Fruit fly (Drosophila melanogaster) whole organism, prepupa: ENCODE measurements around the gene Btk.

Experiments used
- Blimp-1 ChIP-seq: fragments of 200-800 bp; sonication (Bioruptor generic); optimal IDR thresholded peaks from 3 replicates; lab custom pipeline; 2017; ENCODE audit warnings: missing biosample characterization, missing genetic modification characterization, mild to moderate bottlenecking, moderate library complexity, missing genetic modification reagents
- CG10669 ChIP-seq: fragments of 200-800 bp; sonication (Bioruptor generic); optimal IDR thresholded peaks from 3 replicates; lab custom pipeline; 2018; ENCODE audit warnings: missing biosample characterization, mild to moderate bottlenecking, missing genetic modification characterization, moderate library complexity
- CG11294 ChIP-seq: fragments of 200-800 bp; sonication (Bioruptor generic); IDR thresholded peaks from 2 replicates; pipeline ENCODE4 v1.3.6; 2022; ENCODE audit warnings: missing biosample characterization, missing genetic modification characterization
- CG11762 ChIP-seq: fragments of 200-800 bp; sonication (Bioruptor generic); optimal IDR thresholded peaks from 3 replicates; lab custom pipeline; 2016; ENCODE audit warnings: missing biosample characterization, missing genetic modification characterization; ENCODE audit not compliant: insufficient read depth
- CG15336 ChIP-seq: fragments of 200-800 bp; sonication (Bioruptor generic); IDR thresholded peaks from 2 replicates; pipeline ENCODE4 v1.3.6; 2022; ENCODE audit warnings: missing biosample characterization, missing genetic modification characterization
- CG1621 ChIP-seq: fragments of 200-800 bp; sonication (Bioruptor generic); optimal IDR thresholded peaks from 3 replicates; lab custom pipeline; 2018; ENCODE audit warnings: missing biosample characterization, mild to moderate bottlenecking, missing genetic modification characterization
- CG16779 ChIP-seq: fragments of 200-800 bp; sonication (Bioruptor generic); optimal IDR thresholded peaks from 3 replicates; lab custom pipeline; 2017; ENCODE audit warnings: missing biosample characterization, mild to moderate bottlenecking, missing genetic modification characterization
- CG31627 ChIP-seq: fragments of 200-800 bp; sonication (Bioruptor generic); optimal IDR thresholded peaks from 3 replicates; lab custom pipeline; 2016; ENCODE audit warnings: missing biosample characterization, missing genetic modification characterization
- CG32006 ChIP-seq: fragments of 200-800 bp; sonication (Bioruptor generic); optimal IDR thresholded peaks from 3 replicates; lab custom pipeline; 2017; ENCODE audit warnings: missing biosample characterization, mild to moderate bottlenecking, missing genetic modification characterization
- CG34406 ChIP-seq: fragments of 200-800 bp; sonication (Bioruptor generic); optimal IDR thresholded peaks from 3 replicates; lab custom pipeline; 2016; ENCODE audit warnings: missing biosample characterization, missing genetic modification characterization
- CG3919 ChIP-seq: fragments of 200-800 bp; sonication (Bioruptor generic); optimal IDR thresholded peaks from 3 replicates; lab custom pipeline; 2016; ENCODE audit warnings: missing biosample characterization, missing genetic modification characterization
- CG4318 ChIP-seq: fragments of 200-800 bp; sonication (Bioruptor generic); optimal IDR thresholded peaks from 3 replicates; lab custom pipeline; 2017; ENCODE audit warnings: missing biosample characterization, mild to moderate bottlenecking, missing genetic modification characterization
- CG6163 ChIP-seq: fragments of 200-800 bp; sonication (Bioruptor generic); IDR thresholded peaks from 3 replicates; pipeline ENCODE4 v1.3.6; 2022; ENCODE audit warnings: missing biosample characterization, missing genetic modification characterization
- CG6276 ChIP-seq: fragments of 200-800 bp; sonication (Bioruptor generic); optimal IDR thresholded peaks from 2 replicates; lab custom pipeline; 2017; ENCODE audit warnings: missing biosample characterization, mild to moderate bottlenecking, missing genetic modification characterization
- CG6792 ChIP-seq: fragments of 200-800 bp; sonication (Bioruptor generic); optimal IDR thresholded peaks from 3 replicates; lab custom pipeline; 2016; ENCODE audit warnings: missing biosample characterization, missing genetic modification characterization
- CG6808 ChIP-seq: fragments of 200-800 bp; sonication (Bioruptor generic); optimal IDR thresholded peaks from 3 replicates; lab custom pipeline; 2017; ENCODE audit warnings: missing biosample characterization, missing genetic modification characterization, mild to moderate bottlenecking, moderate library complexity, missing genetic modification reagents
- CG6854 ChIP-seq: fragments of 200-800 bp; sonication (Bioruptor generic); optimal IDR thresholded peaks from 2 replicates; lab custom pipeline; 2017; ENCODE audit warnings: missing biosample characterization, mild to moderate bottlenecking, missing genetic modification characterization
- CG8119 ChIP-seq: fragments of 200-800 bp; sonication (Bioruptor generic); IDR thresholded peaks from 3 replicates; pipeline ENCODE4 v1.3.6; 2022; ENCODE audit warnings: missing biosample characterization, missing genetic modification characterization
- CG8319 ChIP-seq: fragments of 200-800 bp; sonication (Bioruptor generic); optimal IDR thresholded peaks from 3 replicates; lab custom pipeline; 2016; ENCODE audit warnings: missing biosample characterization, missing genetic modification characterization
- CG8632 ChIP-seq: fragments of 200-800 bp; sonication (Bioruptor generic); optimal IDR thresholded peaks from 3 replicates; lab custom pipeline; 2016; ENCODE audit warnings: missing biosample characterization, missing genetic modification characterization
- CG9139 ChIP-seq: fragments of 200-800 bp; sonication (Bioruptor generic); optimal IDR thresholded peaks from 3 replicates; lab custom pipeline; 2017; ENCODE audit warnings: missing biosample characterization, mild to moderate bottlenecking, missing genetic modification characterization
- Eip75B ChIP-seq: fragments of 200-800 bp; sonication (Bioruptor generic); optimal IDR thresholded peaks from 3 replicates; lab custom pipeline; 2016; ENCODE audit warnings: missing biosample characterization, missing genetic modification characterization
- Eip78C ChIP-seq: fragments of 200-800 bp; sonication (Bioruptor generic); peaks from one replicate; lab custom pipeline; 2016; ENCODE audit warnings: missing biosample characterization, missing genetic modification characterization
- Hr38 ChIP-seq: sonication (Bioruptor generic); optimal IDR thresholded peaks from 2 replicates; lab custom pipeline; 2016; ENCODE audit warnings: missing biosample characterization, missing genetic modification characterization
- Hr39 ChIP-seq: fragments of 200-800 bp; sonication (Bioruptor generic); optimal IDR thresholded peaks from 2 replicates; lab custom pipeline; 2016; ENCODE audit warnings: missing biosample characterization, missing genetic modification characterization
- Lpt ChIP-seq: fragments of 200-800 bp; sonication (Bioruptor generic); optimal IDR thresholded peaks from 3 replicates; lab custom pipeline; 2016; ENCODE audit warnings: missing biosample characterization, missing genetic modification characterization
- Met ChIP-seq: fragments of 200-800 bp; sonication (Bioruptor generic); optimal IDR thresholded peaks from 3 replicates; lab custom pipeline; 2016; ENCODE audit warnings: missing biosample characterization, missing genetic modification characterization
- OdsH ChIP-seq: fragments of 200-800 bp; sonication (Bioruptor generic); optimal IDR thresholded peaks from 3 replicates; lab custom pipeline; 2016; ENCODE audit warnings: missing biosample characterization, missing genetic modification characterization
- Smox ChIP-seq: fragments of 200-800 bp; sonication (Bioruptor generic); optimal IDR thresholded peaks from 3 replicates; lab custom pipeline; 2016; ENCODE audit warnings: missing biosample characterization, missing genetic modification characterization
- Sox14 ChIP-seq: fragments of 200-800 bp; sonication (Bioruptor generic); optimal IDR thresholded peaks from 3 replicates; lab custom pipeline; 2016; ENCODE audit warnings: missing biosample characterization, missing genetic modification characterization
- achi ChIP-seq: fragments of 200-800 bp; sonication (Bioruptor generic); optimal IDR thresholded peaks from 3 replicates; lab custom pipeline; 2016; ENCODE audit warnings: missing biosample characterization, missing genetic modification characterization
- acj6 ChIP-seq: fragments of 200-800 bp; sonication (Bioruptor generic); optimal IDR thresholded peaks from 3 replicates; lab custom pipeline; 2016; ENCODE audit warnings: missing biosample characterization, missing genetic modification characterization
- cyc ChIP-seq: fragments of 200-800 bp; sonication (Bioruptor generic); optimal IDR thresholded peaks from 3 replicates; lab custom pipeline; 2016; ENCODE audit warnings: missing biosample characterization, missing genetic modification characterization
- dac ChIP-seq: fragments of 200-800 bp; sonication (Bioruptor generic); optimal IDR thresholded peaks from 2 replicates; lab custom pipeline; 2017; ENCODE audit warnings: missing biosample characterization, mild to moderate bottlenecking, missing genetic modification characterization
- dsx ChIP-seq: fragments of 200-800 bp; optimal IDR thresholded peaks from 3 replicates; lab custom pipeline; 2019; ENCODE audit warnings: missing biosample characterization, mild to moderate bottlenecking, missing genetic modification characterization, moderate library complexity; ENCODE audit not compliant: poor library complexity, severe bottlenecking
- eg ChIP-seq: fragments of 200-800 bp; sonication (Bioruptor generic); IDR thresholded peaks from 3 replicates; pipeline ENCODE4 v1.3.6; 2022; ENCODE audit warnings: missing biosample characterization, missing genetic modification characterization
- esn ChIP-seq: fragments of 200-800 bp; sonication (Bioruptor generic); optimal IDR thresholded peaks from 2 replicates; lab custom pipeline; 2016; ENCODE audit warnings: missing biosample characterization, mild to moderate bottlenecking, missing genetic modification characterization, moderate library complexity
- fd59A ChIP-seq: fragments of 200-800 bp; sonication (Bioruptor generic); optimal IDR thresholded peaks from 2 replicates; lab custom pipeline; 2017; ENCODE audit warnings: missing biosample characterization, mild to moderate bottlenecking, missing genetic modification characterization, missing genetic modification reagents
- fd85E ChIP-seq: fragments of 200-800 bp; sonication (Bioruptor generic); optimal IDR thresholded peaks from 3 replicates; lab custom pipeline; 2016; ENCODE audit warnings: missing biosample characterization, missing genetic modification characterization
- lz ChIP-seq: fragments of 200-800 bp; sonication (Bioruptor generic); optimal IDR thresholded peaks from 3 replicates; lab custom pipeline; 2016; ENCODE audit warnings: missing biosample characterization, missing genetic modification characterization
- salr ChIP-seq, 2 experiments: fragments of 200-800 bp; sonication (Bioruptor generic); optimal IDR thresholded peaks; 3 replicates each; lab custom pipeline; 2016 to 2018; ENCODE audit warnings: missing biosample characterization in 2 of 2, missing genetic modification characterization in 2 of 2, mild to moderate bottlenecking in 1 of 2
- spab ChIP-seq: fragments of 200-800 bp; sonication (Bioruptor generic); optimal IDR thresholded peaks from 2 replicates; lab custom pipeline; 2017; ENCODE audit warnings: missing biosample characterization, mild to moderate bottlenecking, missing genetic modification characterization, missing genetic modification reagents
- ss ChIP-seq, 2 experiments: fragments of 200-800 bp; sonication (Bioruptor generic); optimal IDR thresholded peaks; 2 replicates in 1 of 2; 3 replicates in 1 of 2; lab custom pipeline; 2017 to 2018; ENCODE audit warnings: mild to moderate bottlenecking in 2 of 2, missing biosample characterization in 2 of 2, missing genetic modification characterization in 2 of 2, moderate library complexity in 1 of 2
- svp ChIP-seq: fragments of 200-800 bp; sonication (Bioruptor generic); peaks from one replicate; lab custom pipeline; 2016; ENCODE audit warnings: missing biosample characterization, missing genetic modification characterization
- topi ChIP-seq: fragments of 200-800 bp; sonication (Bioruptor generic); optimal IDR thresholded peaks from 3 replicates; lab custom pipeline; 2016; ENCODE audit warnings: missing biosample characterization, missing genetic modification characterization
- vri ChIP-seq: fragments of 200-800 bp; sonication (Bioruptor generic); optimal IDR thresholded peaks from 3 replicates; lab custom pipeline; 2016; ENCODE audit warnings: missing biosample characterization, mild to moderate bottlenecking, missing genetic modification characterization

Gene Btk

DNA sequence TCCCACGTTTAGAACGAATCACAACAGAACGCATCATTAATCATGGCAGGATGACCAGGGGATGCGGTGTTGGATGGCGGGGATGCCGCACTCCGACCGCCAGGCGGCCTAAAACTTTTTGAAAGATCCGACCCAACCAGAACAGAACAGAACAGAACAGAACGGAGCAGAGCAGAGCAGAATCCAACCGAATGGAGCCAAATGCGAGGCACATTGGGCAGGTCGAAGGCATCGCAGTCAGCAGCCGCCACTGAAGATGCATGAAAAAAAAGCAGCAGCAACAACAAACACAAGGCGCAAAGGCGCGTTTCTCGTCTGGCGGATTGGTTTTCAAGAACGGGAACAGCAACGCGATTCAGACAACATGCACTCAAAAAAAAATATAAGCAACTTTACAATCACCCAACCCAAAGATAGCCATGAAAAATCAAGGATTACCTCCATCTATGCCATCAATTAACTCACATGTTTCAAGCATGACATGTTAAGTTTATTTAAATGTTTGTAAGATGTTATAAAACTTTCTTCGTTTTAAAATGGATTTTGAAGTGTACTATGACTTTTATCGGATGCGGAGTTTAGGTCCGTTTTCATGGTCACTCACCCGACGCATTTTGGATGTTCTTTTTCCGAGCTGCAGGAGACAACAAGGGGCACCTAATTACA is 21.3 kb downstream of the Btk start (continued):
- TF ChIP-seq Lpt (GFP tag; lab: Kevin White, UChicago) (peak; percentile 75), CG15336 (GFP tag; lab: Robert Waterston, UW) (peak; percentile 77), dac (GFP tag; lab: Kevin White, UChicago) (peak; percentile 40), CG31627 (peak; percentile 95), CG11294 (GFP tag; lab: Robert Waterston, UW) (no peak), CG8319 (peak; percentile 80), CG9139 (GFP tag; lab: Kevin White, UChicago) (peak; percentile 85), achi (GFP tag; lab: Kevin White, UChicago) (peak; percentile 90), Blimp-1 (GFP tag; lab: Kevin White, UChicago) (peak; percentile 83), CG11762 (GFP tag; lab: Kevin White, UChicago) (peak; percentile 86), salr (GFP tag; optimal IDR thresholded peaks at IDR 0.05; lab: Kevin White, UChicago) (peak; percentile 83 to 85), Smox (GFP tag; lab: Kevin White, UChicago) (peak; percentile 96), lz (GFP tag; lab: Kevin White, UChicago) (peak; percentile 96), CG3919 (GFP tag; lab: Kevin White, UChicago) (peak; percentile 93), eg (GFP tag; lab: Robert Waterston, UW) (peak; percentile 72), dsx (GFP tag; lab: Kevin White, UChicago) (peak; percentile 92), topi (GFP tag; lab: Kevin White, UChicago) (peak; percentile 96), CG4318 (peak; percentile 54), CG34406 (GFP tag; lab: Kevin White, UChicago) (peak; percentile 86), Sox14 (peak; percentile 94), acj6 (GFP tag; lab: Kevin White, UChicago) (peak; percentile 93), Eip78C (GFP tag; lab: Kevin White, UChicago) (peak; percentile 97), spab (GFP tag; lab: Kevin White, UChicago) (peak; percentile 89), OdsH (GFP tag; lab: Kevin White, UChicago) (peak; percentile 90), CG6854 (GFP tag; lab: Kevin White, UChicago) (peak; percentile 92), CG1621 (peak; percentile 92), fd85E (GFP tag; lab: Kevin White, UChicago) (peak; percentile 54), CG6792 (GFP tag; lab: Kevin White, UChicago) (peak; percentile 91), Hr38 (no peak), CG6808 (GFP tag; lab: Kevin White, UChicago) (peak; percentile 88), cyc (peak; percentile 95), Hr39 (peak; percentile 95), CG6276 (GFP tag; lab: Kevin White, UChicago) (peak; percentile 71), CG16779 (peak; percentile 74), Eip75B (GFP tag; lab: Kevin White, UChicago) (peak; percentile 93)

DNA sequence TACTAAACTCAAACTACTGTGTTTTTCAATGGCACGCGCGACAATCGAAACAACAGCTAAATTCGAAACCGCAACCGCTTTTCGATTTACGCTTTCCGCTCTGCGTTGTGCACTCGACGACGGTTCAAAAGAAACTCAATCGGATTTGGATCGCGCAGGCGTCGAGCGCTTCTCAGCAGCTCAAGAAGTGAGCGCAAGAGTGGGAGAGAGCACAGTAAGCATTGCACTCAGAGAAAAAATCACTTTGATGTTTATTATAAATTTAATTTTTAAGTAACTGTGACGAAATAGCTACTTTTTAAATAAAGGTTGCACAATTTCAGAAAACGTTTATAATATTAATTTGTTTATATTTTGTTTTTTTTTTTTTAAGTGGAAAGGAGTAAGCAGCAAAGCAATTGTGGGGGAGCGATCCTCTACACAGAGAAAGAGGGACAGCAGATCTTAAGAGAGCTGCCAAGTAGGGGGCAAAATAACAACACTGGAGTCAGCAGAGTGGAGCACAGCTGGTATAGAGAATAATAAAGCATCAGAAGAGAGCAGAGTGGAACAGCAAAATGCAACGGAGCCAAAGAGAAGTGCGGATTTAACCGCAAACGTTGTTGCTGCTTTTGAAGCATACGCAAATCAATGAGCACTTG is 23.2 kb downstream of the Btk start:
- peak; percentile 99 for TF ChIP-seq achi (GFP tag; lab: Kevin White, UChicago)
- TF ChIP-seq CG6163 (GFP tag; lab: Robert Waterston, UW): peak; percentile 99
- peak; percentile 98 for TF ChIP-seq lz (GFP tag; lab: Kevin White, UChicago)
- TF ChIP-seq vri (GFP tag; lab: Kevin White, UChicago): peak; percentile 98
- peak; percentile 99 for TF ChIP-seq CG34406 (GFP tag; lab: Kevin White, UChicago)
- peak; percentile 97 for TF ChIP-seq CG10669
- TF ChIP-seq salr (GFP tag; optimal IDR thresholded peaks at IDR 0.05; lab: Kevin White, UChicago): peak; percentile 88 to 98
- TF ChIP-seq CG8119: peak; percentile 100
- TF ChIP-seq OdsH (GFP tag; lab: Kevin White, UChicago): peak; percentile 99
- peak; percentile 100 for TF ChIP-seq Eip78C (GFP tag; lab: Kevin White, UChicago)
- TF ChIP-seq Hr39: peak; percentile 93
- TF ChIP-seq CG32006 (GFP tag; lab: Kevin White, UChicago): peak; percentile 99
- peak; percentile 99 for TF ChIP-seq CG6792 (GFP tag; lab: Kevin White, UChicago)
- peak; percentile 99 for TF ChIP-seq esn (GFP tag; lab: Kevin White, UChicago)
- peak; percentile 96 for TF ChIP-seq fd85E (GFP tag; lab: Kevin White, UChicago)
- peak; percentile 97 for TF ChIP-seq CG6854 (GFP tag; lab: Kevin White, UChicago)
- TF ChIP-seq svp (GFP tag; lab: Kevin White, UChicago): peak; percentile 100
- TF ChIP-seq fd59A (GFP tag; lab: Kevin White, UChicago): peak; percentile 96
- TF ChIP-seq Met (GFP tag; lab: Kevin White, UChicago): peak; percentile 99
- peak; percentile 97 for TF ChIP-seq CG6808 (GFP tag; lab: Kevin White, UChicago)
- peak; percentile 99 for TF ChIP-seq CG8632 (GFP tag; lab: Kevin White, UChicago)
- TF ChIP-seq CG3919 (GFP tag; lab: Kevin White, UChicago): peak; percentile 99
- TF ChIP-seq CG11762 (GFP tag; lab: Kevin White, UChicago): peak; percentile 98
- peak; percentile 98 for TF ChIP-seq Smox (GFP tag; lab: Kevin White, UChicago)
- TF ChIP-seq Sox14: peak; percentile 98
- peak; percentile 97 to 98 for TF ChIP-seq ss (GFP tag; optimal IDR thresholded peaks at IDR 0.05; lab: Kevin White, UChicago)
